Worm (Caenorhabditis elegans) whole organism, L4 larva: Measurements from ENCODE around the gene F48B9.3.

Source experiments
- fos-1 ChIP-seq: fragments of 150-350 bp; optimal IDR thresholded peaks from 2 replicates; lab custom pipeline; 2014; ENCODE audit warnings: missing biosample characterization, missing genetic modification characterization
- hlh-30 ChIP-seq: sonication (generic microtip); optimal IDR thresholded peaks from 2 replicates; lab custom pipeline; 2017; ENCODE audit warnings: antibody characterized with exemption, mild to moderate bottlenecking, missing genetic modification characterization, missing compliant biosample characterization; ENCODE audit not compliant: insufficient read depth
- lsy-2 ChIP-seq, 2 experiments: fragments of 150-350 bp in 1 of 2; sonication (generic microtip) in 1 of 2; optimal IDR thresholded peaks; 2 replicates each; lab custom pipeline; 2014 to 2017; ENCODE audit warnings: missing biosample characterization in 2 of 2, missing genetic modification characterization in 2 of 2
- nhr-48 ChIP-seq: sonication (generic microtip); optimal IDR thresholded peaks from 2 replicates; lab custom pipeline; 2016; ENCODE audit warnings: mild to moderate bottlenecking, missing genetic modification characterization, missing compliant biosample characterization

ce11 chrX:2212141-2212540 lies 47.3 kb downstream of the F48B9.3 start:
- TF ChIP-seq nhr-48 (tag; lab: Kevin White, UChicago) (no peak), fos-1 (tag; lab: Kevin White, UChicago) (no peak), hlh-30 (tag; lab: Kevin White, UChicago) (no peak), lsy-2 (tag; optimal IDR thresholded peaks at IDR 0.05; lab: Kevin White, UChicago) (no peak)
